Fruit fly (Drosophila melanogaster) whole organism, embryonic: ENCODE measurements around the gene CG14669.

ENCODE experiments used
- ATbp ChIP-seq: fragments of 200-800 bp; sonication (Bioruptor generic); optimal IDR thresholded peaks from 2 replicates; lab custom pipeline; 2017; ENCODE audit warnings: missing biosample characterization, mild to moderate bottlenecking, missing genetic modification characterization, missing genetic modification reagents
- Atf-2 ChIP-seq: fragments of 200-800 bp; sonication (Bioruptor generic); optimal IDR thresholded peaks from 2 replicates; lab custom pipeline; 2016; ENCODE audit warnings: missing biosample characterization, missing genetic modification characterization
- CG11247 ChIP-seq: fragments of 200-800 bp; sonication (Bioruptor generic); IDR thresholded peaks from 2 replicates; pipeline ENCODE4 v1.3.6; 2022; ENCODE audit warnings: missing biosample characterization, missing genetic modification characterization
- CG12659 ChIP-seq: fragments of 200-800 bp; sonication (Bioruptor generic); optimal IDR thresholded peaks from 3 replicates; lab custom pipeline; 2017; ENCODE audit warnings: mild to moderate bottlenecking, missing biosample characterization, missing genetic modification reagents, missing genetic modification characterization
- CG13287 ChIP-seq: fragments of 200-800 bp; sonication (Bioruptor generic); IDR thresholded peaks from 2 replicates; pipeline ENCODE4 v1.3.6; 2022; ENCODE audit warnings: missing biosample characterization, missing genetic modification characterization; ENCODE audit not compliant: partially characterized antibody
- CG13624 ChIP-seq: fragments of 200-800 bp; sonication (Bioruptor generic); optimal IDR thresholded peaks from 2 replicates; lab custom pipeline; 2016; ENCODE audit warnings: missing biosample characterization, missing genetic modification characterization
- CG1529 ChIP-seq: fragments of 200-800 bp; sonication (Bioruptor generic); optimal IDR thresholded peaks from 3 replicates; lab custom pipeline; 2018; ENCODE audit warnings: missing biosample characterization, missing genetic modification characterization
- CG15601 ChIP-seq: fragments of 200-800 bp; sonication (Bioruptor generic); optimal IDR thresholded peaks from 3 replicates; lab custom pipeline; 2019; ENCODE audit warnings: missing biosample characterization, mild to moderate bottlenecking, missing genetic modification characterization, moderate library complexity
- CG16779 ChIP-seq: fragments of 200-800 bp; sonication (Bioruptor generic); IDR thresholded peaks from 2 replicates; pipeline ENCODE4 v1.3.6; 2022; ENCODE audit warnings: missing biosample characterization, missing genetic modification characterization
- CG17328 ChIP-seq: fragments of 200-800 bp; sonication (Bioruptor generic); IDR thresholded peaks from 2 replicates; pipeline ENCODE4 v1.3.6; 2022; ENCODE audit warnings: missing biosample characterization, missing genetic modification characterization
- CG2678 ChIP-seq: fragments of 200-800 bp; sonication (Bioruptor generic); optimal IDR thresholded peaks from 3 replicates; lab custom pipeline; 2019; ENCODE audit warnings: missing biosample characterization, mild to moderate bottlenecking, missing genetic modification characterization, moderate library complexity
- CG30431 ChIP-seq: fragments of 200-800 bp; sonication (Bioruptor generic); optimal IDR thresholded peaks from 2 replicates; lab custom pipeline; 2017; ENCODE audit warnings: missing biosample characterization, missing genetic modification characterization
- CG32767 ChIP-seq: fragments of 200-800 bp; sonication (Bioruptor generic); IDR thresholded peaks from 2 replicates; pipeline ENCODE4 v1.3.6; 2022; ENCODE audit warnings: missing biosample characterization, missing genetic modification characterization
- CG32772 ChIP-seq: fragments of 200-800 bp; sonication (Bioruptor generic); IDR thresholded peaks from 2 replicates; pipeline ENCODE4 v1.3.6; 2022; ENCODE audit warnings: missing biosample characterization, missing genetic modification characterization
- CG7372 ChIP-seq: fragments of 200-800 bp; sonication (Bioruptor generic); IDR thresholded peaks from 2 replicates; pipeline ENCODE4 v1.3.6; 2022; ENCODE audit warnings: missing biosample characterization, missing genetic modification characterization
- CG7786 ChIP-seq: fragments of 200-800 bp; sonication (Bioruptor generic); optimal IDR thresholded peaks from 2 replicates; lab custom pipeline; 2016; ENCODE audit warnings: missing biosample characterization, missing genetic modification characterization
- CG7928 ChIP-seq: fragments of 200-800 bp; sonication (Bioruptor generic); optimal IDR thresholded peaks from 2 replicates; lab custom pipeline; 2017; ENCODE audit warnings: missing biosample characterization, mild to moderate bottlenecking, missing genetic modification characterization
- CG7963 ChIP-seq: fragments of 200-800 bp; sonication (Bioruptor generic); IDR thresholded peaks from 3 replicates; pipeline ENCODE4 v1.3.6; 2022; ENCODE audit warnings: missing biosample characterization, missing genetic modification characterization; ENCODE audit not compliant: partially characterized antibody
- CG8359 ChIP-seq: fragments of 200-800 bp; sonication (Bioruptor generic); optimal IDR thresholded peaks from 2 replicates; lab custom pipeline; 2017; ENCODE audit warnings: missing biosample characterization, mild to moderate bottlenecking, missing genetic modification characterization, borderline replicate concordance
- CG8765 ChIP-seq: fragments of 200-800 bp; sonication (Bioruptor generic); IDR thresholded peaks from 2 replicates; pipeline ENCODE4 v1.3.6; 2022; ENCODE audit warnings: missing biosample characterization, missing genetic modification characterization
- CG9797 ChIP-seq: fragments of 200-800 bp; sonication (Bioruptor generic); optimal IDR thresholded peaks from 3 replicates; lab custom pipeline; 2018; ENCODE audit warnings: missing biosample characterization, mild to moderate bottlenecking, missing genetic modification characterization
- CG9817 ChIP-seq: fragments of 200-800 bp; sonication (Bioruptor generic); optimal IDR thresholded peaks from 2 replicates; lab custom pipeline; 2018; ENCODE audit warnings: missing biosample characterization, mild to moderate bottlenecking, missing genetic modification characterization, moderate library complexity
- Chrac-16 ChIP-seq: fragments of 200-800 bp; sonication (Bioruptor generic); optimal IDR thresholded peaks from 3 replicates; lab custom pipeline; 2016; ENCODE audit warnings: missing biosample characterization, missing genetic modification characterization
- D19B ChIP-seq: fragments of 200-800 bp; sonication (Bioruptor generic); optimal IDR thresholded peaks from 2 replicates; lab custom pipeline; 2017; ENCODE audit warnings: missing biosample characterization, mild to moderate bottlenecking, missing genetic modification characterization
- E2f1 ChIP-seq: fragments of 200-800 bp; sonication (Bioruptor generic); IDR thresholded peaks from 2 replicates; pipeline ENCODE4 v1.3.6; 2022; ENCODE audit warnings: missing biosample characterization, missing genetic modification characterization
- HLHmδ ChIP-seq: fragments of 200-800 bp; sonication (Bioruptor generic); optimal IDR thresholded peaks from 2 replicates; lab custom pipeline; 2018; ENCODE audit warnings: missing biosample characterization, mild to moderate bottlenecking, missing genetic modification characterization, moderate library complexity
- MTF-1 ChIP-seq: fragments of 200-800 bp; sonication (Bioruptor generic); optimal IDR thresholded peaks from 2 replicates; lab custom pipeline; 2018; ENCODE audit warnings: missing biosample characterization, mild to moderate bottlenecking, missing genetic modification characterization, borderline replicate concordance
- Mrtf ChIP-seq: fragments of 200-800 bp; sonication (Bioruptor generic); IDR thresholded peaks from 3 replicates; pipeline ENCODE4 v1.3.6; 2022; ENCODE audit warnings: missing biosample characterization, missing genetic modification characterization
- NfI ChIP-seq: fragments of 200-800 bp; sonication (Bioruptor generic); optimal IDR thresholded peaks from 3 replicates; lab custom pipeline; 2018; ENCODE audit warnings: missing biosample characterization, mild to moderate bottlenecking, missing genetic modification characterization, moderate library complexity
- TFAM ChIP-seq: fragments of 200-800 bp; sonication (Bioruptor generic); optimal IDR thresholded peaks from 2 replicates; lab custom pipeline; 2017; ENCODE audit warnings: missing biosample characterization, missing genetic modification characterization, inconsistent platforms
- bigmax ChIP-seq: fragments of 200-800 bp; sonication (Bioruptor generic); optimal IDR thresholded peaks from 2 replicates; lab custom pipeline; 2018; ENCODE audit warnings: missing biosample characterization, mild to moderate bottlenecking, missing genetic modification characterization
- br ChIP-seq: fragments of >200 bp; optimal IDR thresholded peaks from 2 replicates; lab custom pipeline; 2017
- exex ChIP-seq: fragments of 200-800 bp; sonication (Bioruptor generic); optimal IDR thresholded peaks from 4 replicates; lab custom pipeline; 2018; ENCODE audit warnings: missing biosample characterization, mild to moderate bottlenecking, missing genetic modification characterization, moderate library complexity
- gcm2 ChIP-seq: fragments of 200-800 bp; sonication (Bioruptor generic); optimal IDR thresholded peaks from 2 replicates; lab custom pipeline; 2016; ENCODE audit warnings: missing biosample characterization, missing genetic modification characterization
- ham ChIP-seq: fragments of 200-800 bp; sonication (Bioruptor generic); IDR thresholded peaks from 2 replicates; pipeline ENCODE4 v1.3.6; 2022; ENCODE audit warnings: missing biosample characterization, missing genetic modification characterization
- jumu ChIP-seq: fragments of 200-800 bp; sonication (Bioruptor generic); optimal IDR thresholded peaks from 3 replicates; lab custom pipeline; 2016; ENCODE audit warnings: missing biosample characterization, missing genetic modification characterization
- ken ChIP-seq: fragments of 200-800 bp; sonication (Bioruptor generic); IDR thresholded peaks from 3 replicates; pipeline ENCODE4 v1.3.6; 2022; ENCODE audit warnings: missing biosample characterization, missing genetic modification characterization
- lab ChIP-seq: fragments of 200-800 bp; sonication (Bioruptor generic); optimal IDR thresholded peaks from 3 replicates; lab custom pipeline; 2017; ENCODE audit warnings: missing biosample characterization, missing genetic modification characterization, mild to moderate bottlenecking, moderate library complexity, missing genetic modification reagents
- nerfin-1 ChIP-seq: fragments of 200-800 bp; sonication (Bioruptor generic); optimal IDR thresholded peaks from 3 replicates; lab custom pipeline; 2019; ENCODE audit warnings: missing biosample characterization, mild to moderate bottlenecking, missing genetic modification characterization, moderate library complexity
- peb ChIP-seq: fragments of 200-800 bp; sonication (Bioruptor generic); IDR thresholded peaks from 2 replicates; pipeline ENCODE4 v1.3.6; 2022; ENCODE audit warnings: missing biosample characterization, missing genetic modification characterization
- shn ChIP-seq: fragments of 200-800 bp; sonication (Bioruptor generic); optimal IDR thresholded peaks from 3 replicates; lab custom pipeline; 2016; ENCODE audit warnings: missing biosample characterization, missing genetic modification characterization
- slbo ChIP-seq: fragments of 200-800 bp; sonication (Bioruptor generic); IDR thresholded peaks from 2 replicates; pipeline ENCODE4 v1.3.6; 2022; ENCODE audit warnings: missing biosample characterization, missing genetic modification characterization
- so ChIP-seq: fragments of 200-800 bp; sonication (Bioruptor generic); IDR thresholded peaks from 3 replicates; pipeline ENCODE4 v1.3.6; 2022; ENCODE audit warnings: missing biosample characterization, missing genetic modification characterization
- sr ChIP-seq: fragments of 200-800 bp; sonication (Bioruptor generic); IDR thresholded peaks from 3 replicates; pipeline ENCODE4 v1.3.6; 2022; ENCODE audit warnings: missing biosample characterization, missing genetic modification characterization
- tna ChIP-seq: fragments of 200-800 bp; sonication (Bioruptor generic); IDR thresholded peaks from 2 replicates; pipeline ENCODE4 v1.3.6; 2022; ENCODE audit warnings: missing biosample characterization, missing genetic modification characterization; ENCODE audit not compliant: partially characterized antibody
- tup ChIP-seq: fragments of 200-800 bp; sonication (Bioruptor generic); optimal IDR thresholded peaks from 2 replicates; lab custom pipeline; 2016; ENCODE audit warnings: missing biosample characterization, mild to moderate bottlenecking, missing genetic modification characterization, moderate library complexity
- vvl ChIP-seq: fragments of 200-800 bp; sonication (Bioruptor generic); IDR thresholded peaks from 2 replicates; pipeline ENCODE4 v1.3.6; 2022; ENCODE audit warnings: missing biosample characterization, missing genetic modification characterization
- zfh1 ChIP-seq: fragments of 200-800 bp; sonication (Bioruptor generic); IDR thresholded peaks from 3 replicates; pipeline ENCODE4 v1.3.6; 2022; ENCODE audit warnings: missing biosample characterization, missing genetic modification characterization

CG14669 gene

dm6 chr3R:5470586-5471283 is 56.4 kb downstream of the CG14669 start, which contains the start of the genes mRpL44 and Snr1 (continued):
- TF ChIP-seq vvl (0 out of 2 replicates have a peak, but pooled peaks have one; percentile 6), bigmax (GFP tag; lab: Kevin White, UChicago) (no peak), br (lab: Kevin White, UChicago) (no peak), NfI (GFP tag; lab: Kevin White, UChicago) (peak; percentile 60)
- TF ChIP-seq, all 482 proteins: peak for 115

DNA sequence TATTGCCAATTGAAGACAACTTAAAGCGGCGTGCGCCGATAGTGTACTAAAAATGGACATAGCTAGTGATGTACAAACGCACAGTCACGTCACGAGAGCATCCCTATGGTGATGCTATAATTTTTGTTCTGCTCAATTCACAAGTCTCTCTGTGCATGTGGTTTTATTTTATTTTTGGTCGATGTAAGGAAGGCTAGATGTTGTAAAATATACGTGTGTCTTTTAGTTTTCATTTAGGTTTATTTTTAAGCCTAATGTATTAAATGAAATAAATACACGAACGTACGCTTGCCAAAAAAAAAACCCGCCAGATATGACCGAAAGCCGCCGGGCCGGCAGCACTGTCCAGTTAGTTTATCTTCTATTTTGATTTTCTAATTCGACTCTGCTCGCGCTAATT is 60.2 kb downstream of the CG14669 start, which contains the start of the genes CG45100, HDAC3 and Hcs:
TSS of gene CG45100 (minus strand) at position 50 of the 400 bp plus-strand sequence.
TSS of gene HDAC3 (minus strand) at position 50 of the 400 bp plus-strand sequence.
TSS of gene Hcs (plus strand) at position 349 of the 400 bp plus-strand sequence.
- TF ChIP-seq E2f1 (GFP tag; lab: Robert Waterston, UW) (peak; percentile 48; the same call in 1 of the 2 replicates), exex (tag; lab: Kevin White, UChicago) (no peak), CG7372 (no peak; the same call in 1 of the 2 replicates), CG9817 (tag; lab: Kevin White, UChicago) (peak; percentile 61), CG11247 (GFP tag; lab: Robert Waterston, UW) (no peak), slbo (peak; percentile 78), jumu (GFP tag; lab: Kevin White, UChicago) (peak; percentile 64), TFAM (GFP tag; lab: Kevin White, UChicago) (no peak), peb (no peak), tna (peak; percentile 81), HLHmδ (GFP tag; lab: Kevin White, UChicago) (no peak), CG15601 (tag; lab: Kevin White, UChicago) (no peak), Atf-2 (peak; percentile 13), CG1529 (GFP tag; lab: Kevin White, UChicago) (no peak), tup (GFP tag; lab: Kevin White, UChicago) (no peak), CG32772 (GFP tag; lab: Robert Waterston, UW) (0 out of 2 replicates have a peak, but pooled peaks have one; percentile 19), CG8765 (GFP tag; lab: Robert Waterston, UW) (no peak), CG30431 (GFP tag; lab: Kevin White, UChicago) (no peak), zfh1 (GFP tag; lab: Robert Waterston, UW) (no peak), Chrac-16 (GFP tag; lab: Kevin White, UChicago) (peak; percentile 51), CG16779 (no peak), ham (GFP tag; lab: Robert Waterston, UW) (no peak), sr (GFP tag; lab: Robert Waterston, UW) (no peak), shn (GFP tag; lab: Kevin White, UChicago) (peak; percentile 68), CG7786 (GFP tag; lab: Kevin White, UChicago) (peak; percentile 69), CG9797 (peak; percentile 29), MTF-1 (GFP tag; lab: Kevin White, UChicago) (no peak), CG13624 (GFP tag; lab: Kevin White, UChicago) (peak; percentile 72), CG8359 (GFP tag; lab: Kevin White, UChicago) (no peak), CG13287 (GFP tag; lab: Robert Waterston, UW) (peak; percentile 90), CG32767 (no peak), CG7963 (peak; percentile 70), CG7928 (GFP tag; lab: Kevin White, UChicago) (no peak), ken (GFP tag; lab: Robert Waterston, UW) (no peak), Mrtf (no peak), CG17328 (GFP tag; lab: Robert Waterston, UW) (no peak), gcm2 (GFP tag; lab: Kevin White, UChicago) (no peak), so (no peak), lab (no peak), CG12659 (GFP tag; lab: Kevin White, UChicago) (peak; percentile 43), nerfin-1 (no peak), D19B (GFP tag; lab: Kevin White, UChicago) (no peak), CG2678 (no peak), ATbp (GFP tag; lab: Kevin White, UChicago) (no peak)
